Fruit fly (Drosophila melanogaster): Measurements from ENCODE around the gene CG6287.
A peak's percentile ranks its signal among the peaks of the same experiment; 100 is the strongest.

CG6287 gene

dm6 chr2L:11113714-11114113 is 41.8 kb downstream of the CG6287 start, which contains the start of gene Gr32a:
Gene Gr32a (plus strand): TSS chr2L:11114014.
- no peak for TF ChIP-seq CG17801 (GFP tag; optimal IDR thresholded peaks at IDR 0.05; ENCODE audit: partially characterized antibody)

dm6 chr2L:11113011-11113528 is 42.5 kb downstream of the CG6287 start, which contains the start of gene Idua:
Gene Idua (minus strand): TSS chr2L:11113061.
- TF ChIP-seq CG17801 (GFP tag; optimal IDR thresholded peaks at IDR 0.05; ENCODE audit: partially characterized antibody) = peak; percentile 31

- peak; percentile 94 for TF ChIP-seq CG17801 (GFP tag; optimal IDR thresholded peaks at IDR 0.05; ENCODE audit: partially characterized antibody)
Measured at dm6 chr2L:11106562-11106962, 49.0 kb downstream of the CG6287 start, which contains the start of gene Reps. Gene Reps (minus strand): TSS chr2L:11106645.

dm6 chr2L:11105320-11105719 is 50.2 kb downstream of the CG6287 start:
- no peak for TF ChIP-seq CG17801 (GFP tag; optimal IDR thresholded peaks at IDR 0.05; ENCODE audit: partially characterized antibody)

Measured in ovary, adult (tissue).